Worm (Caenorhabditis elegans) whole organism, young adult: Measurements from ENCODE around the gene nduf-11.

Source experiments
- B0261.1 ChIP-seq: sonication (generic microtip); optimal IDR thresholded peaks from 2 replicates; lab custom pipeline; 2016; ENCODE audit warnings: mild to moderate bottlenecking, missing genetic modification characterization, moderate library complexity, missing compliant biosample characterization
- C17E4.6 ChIP-seq: fragments of 200-800 bp; sonication (Bioruptor generic); IDR thresholded peaks from 2 replicates; pipeline ENCODE4 v1.3.6; 2022; ENCODE audit warnings: missing genetic modification reagents, missing genetic modification characterization, missing compliant biosample characterization
- F10E7.11 ChIP-seq: sonication (generic microtip); optimal IDR thresholded peaks from 2 replicates; lab custom pipeline; 2017; ENCODE audit warnings: mild to moderate bottlenecking, missing genetic modification characterization, moderate library complexity, missing compliant biosample characterization
- F49E8.2 ChIP-seq: sonication (generic microtip); optimal IDR thresholded peaks from 3 replicates; lab custom pipeline; 2017; ENCODE audit warnings: missing genetic modification characterization, mild to moderate bottlenecking, missing compliant biosample characterization, antibody characterized with exemption, moderate library complexity; ENCODE audit not compliant: insufficient read depth
- F57A8.1 ChIP-seq: fragments of 200-800 bp; sonication (Bioruptor generic); optimal IDR thresholded peaks from 2 replicates; lab custom pipeline; 2018; ENCODE audit warnings: mild to moderate bottlenecking, missing genetic modification characterization, moderate library complexity, missing compliant biosample characterization
- F57C9.4 ChIP-seq: sonication (generic microtip); optimal IDR thresholded peaks from 2 replicates; lab custom pipeline; 2017; ENCODE audit warnings: mild to moderate bottlenecking, missing genetic modification characterization, missing compliant biosample characterization
- K11D2.4 ChIP-seq: fragments of 200-800 bp; sonication (Bioruptor generic); IDR thresholded peaks from 2 replicates; pipeline ENCODE4 v1.3.6; 2022; ENCODE audit warnings: missing genetic modification reagents, missing genetic modification characterization, missing compliant biosample characterization
- K12H6.12 ChIP-seq: fragments of 200-800 bp; sonication (Bioruptor generic); optimal IDR thresholded peaks from 2 replicates; lab custom pipeline; 2018; ENCODE audit warnings: mild to moderate bottlenecking, missing genetic modification characterization, missing compliant biosample characterization
- T26A5.8 ChIP-seq: sonication (generic microtip); optimal IDR thresholded peaks from 2 replicates; lab custom pipeline; 2016; ENCODE audit warnings: missing genetic modification characterization, missing compliant biosample characterization
- Y95B8A.8 ChIP-seq: fragments of 200-800 bp; sonication (Bioruptor generic); IDR thresholded peaks from 2 replicates; pipeline ENCODE4 v1.3.6; 2022; ENCODE audit warnings: missing genetic modification reagents, missing genetic modification characterization, missing compliant biosample characterization
- atf-7 ChIP-seq: sonication (generic microtip); optimal IDR thresholded peaks from 2 replicates; lab custom pipeline; 2017; ENCODE audit warnings: mild to moderate bottlenecking, missing genetic modification characterization, missing compliant biosample characterization
- attf-3 ChIP-seq: fragments of 200-800 bp; sonication (Bioruptor generic); conservative IDR thresholded peaks from 2 replicates; pipeline ENCODE4 v1.3.6; 2022; ENCODE audit warnings: missing genetic modification reagents, missing genetic modification characterization, missing compliant biosample characterization
- attf-5 ChIP-seq: fragments of 200-800 bp; sonication (Bioruptor generic); optimal IDR thresholded peaks from 2 replicates; lab custom pipeline; 2018; ENCODE audit warnings: mild to moderate bottlenecking, missing genetic modification characterization, missing compliant biosample characterization
- attf-6 ChIP-seq: fragments of 200-800 bp; sonication (Bioruptor generic); IDR thresholded peaks from 2 replicates; pipeline ENCODE4 v1.3.6; 2022; ENCODE audit warnings: missing genetic modification reagents, missing genetic modification characterization, missing compliant biosample characterization
- bed-1 ChIP-seq: fragments of 200-800 bp; sonication (Bioruptor generic); IDR thresholded peaks from 2 replicates; pipeline ENCODE4 v1.3.6; 2022; ENCODE audit warnings: missing genetic modification reagents, missing genetic modification characterization, missing compliant biosample characterization
- ccch-3 ChIP-seq: fragments of 200-800 bp; sonication (Bioruptor generic); optimal IDR thresholded peaks from 2 replicates; lab custom pipeline; 2018; ENCODE audit warnings: mild to moderate bottlenecking, missing genetic modification characterization, missing compliant biosample characterization
- ceh-100 ChIP-seq: fragments of 200-800 bp; sonication (Bioruptor generic); IDR thresholded peaks from 2 replicates; pipeline ENCODE4 v1.3.6; 2022; ENCODE audit warnings: missing genetic modification reagents, missing genetic modification characterization, missing compliant biosample characterization
- ceh-40 ChIP-seq: fragments of 200-800 bp; sonication (Bioruptor generic); IDR thresholded peaks from 2 replicates; pipeline ENCODE4 v1.3.6; 2022; ENCODE audit warnings: missing genetic modification characterization, missing compliant biosample characterization
- ceh-79 ChIP-seq: sonication (generic microtip); optimal IDR thresholded peaks from 2 replicates; lab custom pipeline; 2017; ENCODE audit warnings: mild to moderate bottlenecking, missing genetic modification characterization, missing compliant biosample characterization
- die-1 ChIP-seq: sonication (generic microtip); optimal IDR thresholded peaks from 2 replicates; lab custom pipeline; 2016; ENCODE audit warnings: missing genotype, mild to moderate bottlenecking, missing genetic modification characterization, missing compliant biosample characterization
- dpff-1 ChIP-seq: sonication (generic microtip); optimal IDR thresholded peaks from 2 replicates; lab custom pipeline; 2017; ENCODE audit warnings: mild to moderate bottlenecking, missing genetic modification characterization, missing compliant biosample characterization
- dpl-1 ChIP-seq: fragments of 150-350 bp; optimal IDR thresholded peaks from 2 replicates; lab custom pipeline; 2014; ENCODE audit warnings: missing biosample characterization, missing genetic modification reagents, missing genetic modification characterization
- efl-1 ChIP-seq: fragments of 150-350 bp; optimal IDR thresholded peaks from 2 replicates; lab custom pipeline; 2014; ENCODE audit warnings: missing biosample characterization, missing genetic modification reagents, missing genetic modification characterization
- egrh-3 ChIP-seq: fragments of 200-800 bp; sonication (Bioruptor generic); IDR thresholded peaks from 2 replicates; pipeline ENCODE4 v1.3.6; 2022; ENCODE audit warnings: missing genetic modification reagents, missing genetic modification characterization, missing compliant biosample characterization
- ets-4 ChIP-seq: fragments of 200-800 bp; sonication (Bioruptor generic); optimal IDR thresholded peaks from 2 replicates; lab custom pipeline; 2018; ENCODE audit warnings: mild to moderate bottlenecking, missing genetic modification characterization, missing compliant biosample characterization
- gei-17 ChIP-seq: fragments of 200-800 bp; sonication (Bioruptor generic); optimal IDR thresholded peaks from 2 replicates; lab custom pipeline; 2018; ENCODE audit warnings: mild to moderate bottlenecking, missing genetic modification characterization, missing compliant biosample characterization
- him-1 ChIP-seq: sonication (generic microtip); optimal IDR thresholded peaks from 2 replicates; lab custom pipeline; 2016; ENCODE audit warnings: missing genotype, missing genetic modification reagents, missing genetic modification characterization, missing compliant biosample characterization
- hmg-1.2 ChIP-seq: fragments of 200-800 bp; sonication (Bioruptor generic); IDR thresholded peaks from 2 replicates; pipeline ENCODE4 v1.3.6; 2022; ENCODE audit warnings: missing genetic modification reagents, missing genetic modification characterization, missing compliant biosample characterization
- hmg-20 ChIP-seq: fragments of 200-800 bp; sonication (Bioruptor generic); IDR thresholded peaks from 2 replicates; pipeline ENCODE4 v1.3.6; 2022; ENCODE audit warnings: missing genetic modification reagents, missing genetic modification characterization, missing compliant biosample characterization
- hrde-1 ChIP-seq: sonication (generic microtip); optimal IDR thresholded peaks from 2 replicates; lab custom pipeline; 2016; ENCODE audit warnings: missing genetic modification characterization, mild to moderate bottlenecking, missing compliant biosample characterization, moderate library complexity, missing genotype, missing genetic modification reagents, borderline replicate concordance
- lag-1 ChIP-seq: fragments of 200-800 bp; sonication (Bioruptor generic); IDR thresholded peaks from 2 replicates; pipeline ENCODE4 v1.3.6; 2022; ENCODE audit warnings: missing genetic modification reagents, missing genetic modification characterization, missing compliant biosample characterization
- let-607 ChIP-seq, 2 experiments: fragments of 200-800 bp in 1 of 2; sonication (Bioruptor generic) in 1 of 2; sonication (generic microtip) in 1 of 2; optimal IDR thresholded peaks; 2 replicates each; lab custom pipeline; 2016 to 2018; ENCODE audit warnings: mild to moderate bottlenecking in 2 of 2, missing compliant biosample characterization in 2 of 2, missing genetic modification characterization in 2 of 2, moderate library complexity in 2 of 2, missing genotype in 1 of 2
- lin-26 ChIP-seq: fragments of 200-800 bp; sonication (Bioruptor generic); IDR thresholded peaks from 2 replicates; pipeline ENCODE4 v1.3.6; 2022; ENCODE audit warnings: missing genetic modification reagents, missing genetic modification characterization, missing compliant biosample characterization
- madf-3 ChIP-seq: fragments of 200-800 bp; sonication (Bioruptor generic); IDR thresholded peaks from 2 replicates; pipeline ENCODE4 v1.3.6; 2022; ENCODE audit warnings: missing genetic modification reagents, missing genetic modification characterization, missing compliant biosample characterization
- madf-8 ChIP-seq: fragments of 200-800 bp; sonication (Bioruptor generic); conservative IDR thresholded peaks from 2 replicates; pipeline ENCODE4 v1.3.6; 2022; ENCODE audit warnings: missing genetic modification reagents, missing genetic modification characterization, missing compliant biosample characterization
- mel-28 ChIP-seq: sonication (generic microtip); optimal IDR thresholded peaks from 2 replicates; lab custom pipeline; 2016; ENCODE audit warnings: borderline replicate concordance, mild to moderate bottlenecking, missing genetic modification characterization, missing compliant biosample characterization
- mes-4 ChIP-seq: sonication (generic microtip); optimal IDR thresholded peaks from 2 replicates; lab custom pipeline; 2016; ENCODE audit warnings: missing genotype, missing genetic modification characterization, missing compliant biosample characterization
- nhr-120 ChIP-seq: fragments of 200-800 bp; sonication (Bioruptor generic); IDR thresholded peaks from 2 replicates; pipeline ENCODE4 v1.3.6; 2022; ENCODE audit warnings: missing genetic modification characterization, missing compliant biosample characterization
- nhr-27 ChIP-seq: fragments of 200-800 bp; sonication (Bioruptor generic); optimal IDR thresholded peaks from 2 replicates; lab custom pipeline; 2018; ENCODE audit warnings: mild to moderate bottlenecking, missing genetic modification characterization, moderate library complexity, missing compliant biosample characterization
- nhr-80 ChIP-seq: sonication (generic microtip); optimal IDR thresholded peaks from 2 replicates; lab custom pipeline; 2016; ENCODE audit warnings: missing genetic modification characterization, missing compliant biosample characterization
- snpc-1.1 ChIP-seq: sonication (generic microtip); optimal IDR thresholded peaks from 2 replicates; lab custom pipeline; 2017; ENCODE audit warnings: missing genetic modification characterization, mild to moderate bottlenecking, missing compliant biosample characterization, antibody characterized with exemption, moderate library complexity, missing genotype, missing genetic modification reagents; ENCODE audit not compliant: insufficient read depth
- somi-1 ChIP-seq: fragments of 200-800 bp; sonication (Bioruptor generic); optimal IDR thresholded peaks from 2 replicates; lab custom pipeline; 2018; ENCODE audit warnings: mild to moderate bottlenecking, missing genetic modification characterization, missing compliant biosample characterization
- sptf-2 ChIP-seq: fragments of 200-800 bp; sonication (Bioruptor generic); optimal IDR thresholded peaks from 2 replicates; lab custom pipeline; 2018; ENCODE audit warnings: mild to moderate bottlenecking, missing genetic modification characterization, missing compliant biosample characterization
- tbx-9 ChIP-seq: sonication (generic microtip); optimal IDR thresholded peaks from 2 replicates; lab custom pipeline; 2016; ENCODE audit warnings: borderline replicate concordance, missing genetic modification characterization, inconsistent platforms, missing compliant biosample characterization
- unc-130 ChIP-seq: sonication (generic microtip); optimal IDR thresholded peaks from 2 replicates; lab custom pipeline; 2016; ENCODE audit warnings: missing genetic modification reagents, missing genetic modification characterization, missing compliant biosample characterization
- zfh-2 ChIP-seq: fragments of 200-800 bp; sonication (Bioruptor generic); conservative IDR thresholded peaks from 2 replicates; pipeline ENCODE4 v1.3.6; 2022; ENCODE audit warnings: missing genetic modification reagents, missing genetic modification characterization, missing compliant biosample characterization
- ztf-22 ChIP-seq: fragments of 200-800 bp; sonication (Bioruptor generic); optimal IDR thresholded peaks from 2 replicates; lab custom pipeline; 2018; ENCODE audit warnings: mild to moderate bottlenecking, missing genetic modification characterization, moderate library complexity, missing compliant biosample characterization
- ztf-28 ChIP-seq: fragments of 200-800 bp; sonication (Bioruptor generic); IDR thresholded peaks from 2 replicates; pipeline ENCODE4 v1.3.6; 2022; ENCODE audit warnings: missing genetic modification reagents, missing genetic modification characterization, missing compliant biosample characterization

nduf-11 gene

ce11 chrII:11376598-11377108 is 31.2 kb upstream of the nduf-11 start (continued):
- TF ChIP-seq sptf-2 (GFP tag; lab: Kevin White, UChicago): peak; percentile 51
- TF ChIP-seq attf-3 (GFP tag; lab: Robert Waterston, UW): peak; percentile 64
- no peak for TF ChIP-seq ztf-22 (GFP tag; lab: Kevin White, UChicago)
- TF ChIP-seq hmg-20 (GFP tag; lab: Robert Waterston, UW): no peak
- TF ChIP-seq egrh-3 (GFP tag; lab: Robert Waterston, UW): peak; percentile 43; the same call in 1 of the 2 replicates
- TF ChIP-seq ceh-79 (tag; lab: Kevin White, UChicago): peak; percentile 60
- peak; percentile 73 for TF ChIP-seq dpff-1 (tag; lab: Kevin White, UChicago)
- TF ChIP-seq him-1: peak; percentile 94
- TF ChIP-seq ztf-28 (GFP tag; lab: Robert Waterston, UW): peak; percentile 89
- TF ChIP-seq atf-7: peak; percentile 43
- peak; percentile 83 for TF ChIP-seq ceh-100 (GFP tag; lab: Robert Waterston, UW)
- peak; percentile 96 for TF ChIP-seq snpc-1.1 (tag; lab: Kevin White, UChicago)
- TF ChIP-seq lag-1 (GFP tag; lab: Robert Waterston, UW): 0 out of 2 replicates have a peak, but pooled peaks have one; percentile 30
- peak; percentile 34 to 77 for TF ChIP-seq let-607 (tag; optimal IDR thresholded peaks at IDR 0.05; lab: Kevin White, UChicago)
- TF ChIP-seq T26A5.8 (tag; lab: Kevin White, UChicago): peak; percentile 87
- no peak for TF ChIP-seq somi-1 (GFP tag; lab: Kevin White, UChicago)
- TF ChIP-seq tbx-9 (tag; lab: Kevin White, UChicago): peak; percentile 66
- peak; percentile 58 for TF ChIP-seq efl-1 (GFP tag; lab: Kevin White, UChicago)
- peak; percentile 35 for TF ChIP-seq B0261.1 (tag; lab: Kevin White, UChicago)
- TF ChIP-seq C17E4.6 (GFP tag; lab: Robert Waterston, UW): peak; percentile 95
- no peak for TF ChIP-seq nhr-120 (GFP tag; lab: Robert Waterston, UW)
- TF ChIP-seq F10E7.11 (tag; lab: Kevin White, UChicago): no peak
- TF ChIP-seq K12H6.12 (tag; lab: Kevin White, UChicago): no peak
- TF ChIP-seq hmg-1.2: peak; percentile 85
- peak; percentile 13 for TF ChIP-seq mes-4 (tag; lab: Kevin White, UChicago)
- TF ChIP-seq attf-5 (GFP tag; lab: Kevin White, UChicago): peak; percentile 52
- TF ChIP-seq ceh-40 (GFP tag; lab: Robert Waterston, UW): 0 out of 2 replicates have a peak, but pooled peaks have one; percentile 36
- TF ChIP-seq gei-17 (GFP tag; lab: Kevin White, UChicago): peak; percentile 47
- TF ChIP-seq hrde-1: peak; percentile 95
- TF ChIP-seq F49E8.2 (tag; lab: Kevin White, UChicago): peak; percentile 96
- peak; percentile 86 for TF ChIP-seq unc-130 (GFP tag; lab: Kevin White, UChicago)
- peak; percentile 75 for TF ChIP-seq madf-8 (GFP tag; lab: Robert Waterston, UW)
- no peak for TF ChIP-seq F57A8.1 (GFP tag; lab: Kevin White, UChicago)
- peak; percentile 92 for TF ChIP-seq lin-26 (GFP tag; lab: Robert Waterston, UW)
- peak; percentile 20 for TF ChIP-seq mel-28 (tag; lab: Kevin White, UChicago)
- TF ChIP-seq nhr-80 (tag; lab: Kevin White, UChicago): peak; percentile 44
- no peak for TF ChIP-seq nhr-27 (tag; lab: Kevin White, UChicago)
- peak; percentile 94 for TF ChIP-seq Y95B8A.8
- TF ChIP-seq bed-1 (GFP tag; lab: Robert Waterston, UW): 0 out of 2 replicates have a peak, but pooled peaks have one; percentile 75
- peak; percentile 76; the same call in 1 of the 2 replicates for TF ChIP-seq madf-3
- TF ChIP-seq ccch-3: no peak
- peak; percentile 98 for TF ChIP-seq attf-6 (GFP tag; lab: Robert Waterston, UW)
- no peak for TF ChIP-seq ets-4 (GFP tag; lab: Kevin White, UChicago)
- peak; percentile 51 for TF ChIP-seq die-1 (tag; lab: Kevin White, UChicago)
- no peak for TF ChIP-seq F57C9.4
- peak; percentile 73 for TF ChIP-seq K11D2.4
- TF ChIP-seq dpl-1 (GFP tag; lab: Kevin White, UChicago): no peak
- TF ChIP-seq zfh-2: no peak
